Fruit fly (Drosophila melanogaster) whole organism, embryonic: Measurements from ENCODE around the gene Cad99C.

Source experiments
- Atf-2 ChIP-seq: fragments of 200-800 bp; sonication (Bioruptor generic); optimal IDR thresholded peaks from 2 replicates; lab custom pipeline; 2016; ENCODE audit warnings: missing biosample characterization, missing genetic modification characterization
- Atf6 ChIP-seq: fragments of 200-800 bp; sonication (Bioruptor generic); IDR thresholded peaks from 2 replicates; pipeline ENCODE4 v1.3.6; 2022; ENCODE audit warnings: missing biosample characterization, missing genetic modification characterization
- BtbVII ChIP-seq: fragments of 200-800 bp; sonication (Bioruptor generic); optimal IDR thresholded peaks from 3 replicates; lab custom pipeline; 2017; ENCODE audit warnings: missing biosample characterization, mild to moderate bottlenecking, missing genetic modification characterization
- CG11456 ChIP-seq: fragments of 200-800 bp; sonication (Bioruptor generic); IDR thresholded peaks from 3 replicates; pipeline ENCODE4 v1.3.6; 2022; ENCODE audit warnings: missing biosample characterization, missing genetic modification characterization
- CG12391 ChIP-seq: fragments of 200-800 bp; sonication (Bioruptor generic); optimal IDR thresholded peaks from 3 replicates; lab custom pipeline; 2018; ENCODE audit warnings: missing biosample characterization, mild to moderate bottlenecking, missing genetic modification characterization, moderate library complexity
- CG1529 ChIP-seq: fragments of 200-800 bp; sonication (Bioruptor generic); optimal IDR thresholded peaks from 3 replicates; lab custom pipeline; 2018; ENCODE audit warnings: missing biosample characterization, missing genetic modification characterization
- CG16863 ChIP-seq: fragments of 200-800 bp; sonication (Bioruptor generic); optimal IDR thresholded peaks from 3 replicates; lab custom pipeline; 2016; ENCODE audit warnings: missing biosample characterization, missing genetic modification characterization
- CG17829 ChIP-seq: fragments of 200-800 bp; optimal IDR thresholded peaks from 2 replicates; lab custom pipeline; 2019; ENCODE audit warnings: missing biosample characterization, mild to moderate bottlenecking, missing genetic modification characterization, moderate library complexity
- CG18262 ChIP-seq: fragments of 200-800 bp; optimal IDR thresholded peaks from 3 replicates; lab custom pipeline; 2019; ENCODE audit warnings: missing biosample characterization, mild to moderate bottlenecking, missing genetic modification characterization, moderate library complexity
- CG2889 ChIP-seq: fragments of 200-800 bp; sonication (Bioruptor generic); IDR thresholded peaks from 3 replicates; pipeline ENCODE4 v1.3.6; 2022; ENCODE audit warnings: missing biosample characterization, missing genetic modification characterization
- CG5245 ChIP-seq: fragments of 200-800 bp; sonication (Bioruptor generic); optimal IDR thresholded peaks from 3 replicates; lab custom pipeline; 2016; ENCODE audit warnings: missing biosample characterization, missing genetic modification characterization
- CG7963 ChIP-seq: fragments of 200-800 bp; sonication (Bioruptor generic); IDR thresholded peaks from 3 replicates; pipeline ENCODE4 v1.3.6; 2022; ENCODE audit warnings: missing biosample characterization, missing genetic modification characterization; ENCODE audit not compliant: partially characterized antibody
- CG9437 ChIP-seq: fragments of 200-800 bp; sonication (Bioruptor generic); optimal IDR thresholded peaks from 2 replicates; lab custom pipeline; 2018; ENCODE audit warnings: missing biosample characterization, mild to moderate bottlenecking, missing genetic modification characterization
- CG9797 ChIP-seq: fragments of 200-800 bp; sonication (Bioruptor generic); optimal IDR thresholded peaks from 3 replicates; lab custom pipeline; 2018; ENCODE audit warnings: missing biosample characterization, mild to moderate bottlenecking, missing genetic modification characterization
- CkIIα-i1 ChIP-seq: fragments of 200-800 bp; sonication (Bioruptor generic); IDR thresholded peaks from 2 replicates; pipeline ENCODE4 v1.3.6; 2022; ENCODE audit warnings: missing biosample characterization, missing genetic modification characterization
- Dp ChIP-seq: fragments of 200-800 bp; sonication (Bioruptor generic); optimal IDR thresholded peaks from 2 replicates; lab custom pipeline; 2018; ENCODE audit warnings: missing biosample characterization, mild to moderate bottlenecking, missing genetic modification characterization, moderate library complexity
- E2f1 ChIP-seq: fragments of 200-800 bp; sonication (Bioruptor generic); IDR thresholded peaks from 2 replicates; pipeline ENCODE4 v1.3.6; 2022; ENCODE audit warnings: missing biosample characterization, missing genetic modification characterization
- HHEX ChIP-seq: fragments of 200-800 bp; sonication (Bioruptor generic); optimal IDR thresholded peaks from 3 replicates; lab custom pipeline; 2017; ENCODE audit warnings: missing biosample characterization, mild to moderate bottlenecking, missing genetic modification characterization, missing genetic modification reagents
- HLH3B ChIP-seq: fragments of 200-800 bp; sonication (Bioruptor generic); IDR thresholded peaks from 2 replicates; pipeline ENCODE4 v1.3.6; 2022; ENCODE audit warnings: missing biosample characterization, missing genetic modification characterization
- Hmx ChIP-seq: fragments of 200-800 bp; sonication (Bioruptor generic); optimal IDR thresholded peaks from 2 replicates; lab custom pipeline; 2016; ENCODE audit warnings: missing biosample characterization, missing genetic modification characterization
- Kr ChIP-seq: fragments of 200-800 bp; sonication (Bioruptor generic); optimal IDR thresholded peaks from 2 replicates; lab custom pipeline; 2017; ENCODE audit warnings: missing biosample characterization, mild to moderate bottlenecking, missing genetic modification characterization
- Mes4 ChIP-seq: fragments of 200-800 bp; sonication (Bioruptor generic); optimal IDR thresholded peaks from 2 replicates; lab custom pipeline; 2016; ENCODE audit warnings: missing biosample characterization, missing genetic modification characterization
- NFAT ChIP-seq: fragments of 200-800 bp; sonication (Bioruptor generic); IDR thresholded peaks from 2 replicates; pipeline ENCODE4 v1.3.6; 2022; ENCODE audit warnings: missing biosample characterization, missing genetic modification characterization
- PHDP ChIP-seq: fragments of 200-800 bp; sonication (Bioruptor generic); optimal IDR thresholded peaks from 3 replicates; lab custom pipeline; 2018; ENCODE audit warnings: missing biosample characterization, mild to moderate bottlenecking, missing genetic modification characterization, moderate library complexity
- Rfx ChIP-seq: fragments of 200-800 bp; sonication (Bioruptor generic); IDR thresholded peaks from 2 replicates; pipeline ENCODE4 v1.3.6; 2022; ENCODE audit warnings: missing biosample characterization, missing genetic modification characterization
- Sry-δ ChIP-seq: fragments of 200-800 bp; sonication (Bioruptor generic); optimal IDR thresholded peaks from 2 replicates; lab custom pipeline; 2016; ENCODE audit warnings: missing biosample characterization, missing genetic modification characterization
- Taf1 ChIP-seq: fragments of 200-800 bp; sonication (Bioruptor generic); IDR thresholded peaks from 2 replicates; pipeline ENCODE4 v1.3.6; 2022; ENCODE audit warnings: missing biosample characterization, missing genetic modification characterization
- Usf ChIP-seq: fragments of 200-800 bp; sonication (Bioruptor generic); optimal IDR thresholded peaks from 2 replicates; lab custom pipeline; 2017; ENCODE audit warnings: missing genotype, missing biosample characterization, missing genetic modification characterization
- amos ChIP-seq: fragments of 200-800 bp; sonication (Bioruptor generic); IDR thresholded peaks from 2 replicates; pipeline ENCODE4 v1.3.6; 2022; ENCODE audit warnings: missing biosample characterization, missing genetic modification characterization; ENCODE audit not compliant: partially characterized antibody
- caup ChIP-seq: fragments of 200-800 bp; sonication (Bioruptor generic); optimal IDR thresholded peaks from 3 replicates; lab custom pipeline; 2017; ENCODE audit warnings: missing biosample characterization, mild to moderate bottlenecking, missing genetic modification characterization, moderate library complexity; ENCODE audit not compliant: severe bottlenecking
- cg ChIP-seq: fragments of 200-800 bp; sonication (Bioruptor generic); optimal IDR thresholded peaks from 3 replicates; lab custom pipeline; 2019; ENCODE audit warnings: missing biosample characterization, mild to moderate bottlenecking, missing genetic modification characterization, moderate library complexity
- chif ChIP-seq, 2 experiments: fragments of 200-800 bp; sonication (Bioruptor generic); optimal IDR thresholded peaks; 3 replicates each; lab custom pipeline; 2016; ENCODE audit warnings: missing biosample characterization in 2 of 2, missing genetic modification characterization in 2 of 2
- ci ChIP-seq: fragments of 200-800 bp; sonication (Bioruptor generic); IDR thresholded peaks from 3 replicates; pipeline ENCODE4 v1.3.6; 2022; ENCODE audit warnings: missing biosample characterization, missing genetic modification characterization
- croc ChIP-seq: fragments of 200-800 bp; sonication (Bioruptor generic); conservative IDR thresholded peaks from 3 replicates; pipeline ENCODE4 v1.3.6; 2022; ENCODE audit warnings: missing biosample characterization, missing genetic modification characterization
- crp ChIP-seq, 2 experiments: fragments of 200-800 bp; sonication (Bioruptor generic); optimal IDR thresholded peaks; 2 replicates in 1 of 2; 3 replicates in 1 of 2; lab custom pipeline; 2017; ENCODE audit warnings: missing biosample characterization in 2 of 2, missing genetic modification characterization in 2 of 2, mild to moderate bottlenecking in 1 of 2, moderate library complexity in 1 of 2
- dimm ChIP-seq: fragments of 200-800 bp; sonication (Bioruptor generic); IDR thresholded peaks from 2 replicates; pipeline ENCODE4 v1.3.6; 2022; ENCODE audit warnings: missing biosample characterization, missing genetic modification characterization
- dmrt99B ChIP-seq: fragments of 200-800 bp; sonication (Bioruptor generic); optimal IDR thresholded peaks from 2 replicates; lab custom pipeline; 2018; ENCODE audit warnings: missing biosample characterization, mild to moderate bottlenecking, missing genetic modification characterization, moderate library complexity
- en ChIP-seq: fragments of 200-800 bp; sonication (Bioruptor generic); optimal IDR thresholded peaks from 2 replicates; lab custom pipeline; 2016; ENCODE audit warnings: missing biosample characterization, missing genetic modification characterization
- gro ChIP-seq: fragments of 200-800 bp; sonication (Bioruptor generic); optimal IDR thresholded peaks from 2 replicates; lab custom pipeline; 2016; ENCODE audit warnings: missing biosample characterization, missing genetic modification characterization
- jigr1 ChIP-seq: fragments of 200-800 bp; sonication (Bioruptor generic); IDR thresholded peaks from 3 replicates; pipeline ENCODE4 v1.3.6; 2022; ENCODE audit warnings: missing biosample characterization, missing genetic modification characterization
- jumu ChIP-seq: fragments of 200-800 bp; sonication (Bioruptor generic); optimal IDR thresholded peaks from 3 replicates; lab custom pipeline; 2016; ENCODE audit warnings: missing biosample characterization, missing genetic modification characterization
- kni ChIP-seq: fragments of 200-800 bp; sonication (Bioruptor generic); optimal IDR thresholded peaks from 3 replicates; lab custom pipeline; 2017; ENCODE audit warnings: mild to moderate bottlenecking, missing biosample characterization, missing genetic modification reagents, missing genetic modification characterization
- maf-S ChIP-seq: fragments of 200-800 bp; sonication (Bioruptor generic); optimal IDR thresholded peaks from 2 replicates; lab custom pipeline; 2016; ENCODE audit warnings: missing biosample characterization, missing genetic modification characterization
- pum ChIP-seq: fragments of 200-800 bp; sonication (Bioruptor generic); optimal IDR thresholded peaks from 2 replicates; lab custom pipeline; 2016; ENCODE audit warnings: missing biosample characterization, missing genetic modification characterization
- repo ChIP-seq: fragments of 200-800 bp; sonication (Bioruptor generic); optimal IDR thresholded peaks from 2 replicates; lab custom pipeline; 2016; ENCODE audit warnings: missing biosample characterization, missing genetic modification characterization
- sens-2 ChIP-seq: fragments of 200-800 bp; sonication (Bioruptor generic); IDR thresholded peaks from 2 replicates; pipeline ENCODE4 v1.3.6; 2022; ENCODE audit warnings: missing biosample characterization, missing genetic modification characterization
- so ChIP-seq: fragments of 200-800 bp; sonication (Bioruptor generic); IDR thresholded peaks from 3 replicates; pipeline ENCODE4 v1.3.6; 2022; ENCODE audit warnings: missing biosample characterization, missing genetic modification characterization
- sug ChIP-seq: fragments of 200-800 bp; optimal IDR thresholded peaks from 2 replicates; lab custom pipeline; 2019; ENCODE audit warnings: missing biosample characterization, mild to moderate bottlenecking, missing genetic modification characterization, moderate library complexity
- tio ChIP-seq: fragments of 200-800 bp; sonication (Bioruptor generic); optimal IDR thresholded peaks from 2 replicates; lab custom pipeline; 2017; ENCODE audit warnings: missing biosample characterization, missing genetic modification characterization, inconsistent platforms
- trem ChIP-seq: fragments of 200-800 bp; optimal IDR thresholded peaks from 3 replicates; lab custom pipeline; 2019; ENCODE audit warnings: missing biosample characterization, mild to moderate bottlenecking, missing genetic modification characterization, moderate library complexity
- trh ChIP-seq: fragments of 200-800 bp; sonication (Bioruptor generic); optimal IDR thresholded peaks from 2 replicates; lab custom pipeline; 2016; ENCODE audit warnings: missing biosample characterization, missing genetic modification characterization
- tup ChIP-seq: fragments of 200-800 bp; sonication (Bioruptor generic); optimal IDR thresholded peaks from 2 replicates; lab custom pipeline; 2016; ENCODE audit warnings: missing biosample characterization, mild to moderate bottlenecking, missing genetic modification characterization, moderate library complexity
- vvl ChIP-seq: fragments of 200-800 bp; sonication (Bioruptor generic); IDR thresholded peaks from 2 replicates; pipeline ENCODE4 v1.3.6; 2022; ENCODE audit warnings: missing biosample characterization, missing genetic modification characterization

The Cad99C gene

dm6 chr3R:29857228-29857627 lies 15.8 kb downstream of the Cad99C start, which contains the start of gene dgt1 (continued):
- TF ChIP-seq CG12391 (tag; lab: Kevin White, UChicago) (no peak), tup (GFP tag; lab: Kevin White, UChicago) (no peak), tio (no peak), HHEX (GFP tag; lab: Kevin White, UChicago) (no peak), kni (GFP tag; lab: Kevin White, UChicago) (no peak), Taf1 (GFP tag; lab: Robert Waterston, UW) (no peak), chif (GFP tag; optimal IDR thresholded peaks at IDR 0.05; lab: Kevin White, UChicago) (no peak), CG9797 (GFP tag; lab: Kevin White, UChicago) (peak; percentile 88), BtbVII (GFP tag; lab: Kevin White, UChicago) (no peak), PHDP (tag; lab: Kevin White, UChicago) (no peak), CG16863 (GFP tag; lab: Kevin White, UChicago) (no peak), gro (GFP tag; lab: Kevin White, UChicago) (no peak), Dp (GFP tag; lab: Kevin White, UChicago) (peak; percentile 93), en (no peak), NFAT (GFP tag; lab: Robert Waterston, UW) (no peak), jumu (GFP tag; lab: Kevin White, UChicago) (no peak), CG2889 (GFP tag; lab: Robert Waterston, UW) (no peak), dimm (GFP tag; lab: Robert Waterston, UW) (no peak), CG5245 (no peak), CG9437 (GFP tag; lab: Kevin White, UChicago) (no peak), CkIIα-i1 (GFP tag; lab: Robert Waterston, UW) (no peak), E2f1 (no peak), Rfx (no peak), Mes4 (no peak), vvl (GFP tag; lab: Robert Waterston, UW) (no peak), croc (GFP tag; lab: Robert Waterston, UW) (no peak), CG11456 (GFP tag; lab: Robert Waterston, UW) (no peak), Usf (GFP tag; lab: Kevin White, UChicago) (no peak), HLH3B (GFP tag; lab: Robert Waterston, UW) (no peak), amos (GFP tag; lab: Robert Waterston, UW) (no peak), Sry-δ (GFP tag; lab: Kevin White, UChicago) (peak; percentile 20), crp (GFP tag; optimal IDR thresholded peaks at IDR 0.05; lab: Kevin White, UChicago) (no peak), CG7963 (GFP tag; lab: Robert Waterston, UW) (no peak), ci (GFP tag; lab: Robert Waterston, UW) (peak; percentile 52; the same call in 1 of the 3 replicates), Kr (no peak), sens-2 (GFP tag; lab: Robert Waterston, UW) (no peak), sug (no peak), CG17829 (tag; lab: Kevin White, UChicago) (peak; percentile 41), CG1529 (no peak), cg (GFP tag; lab: Kevin White, UChicago) (no peak), dmrt99B (tag; lab: Kevin White, UChicago) (no peak), caup (GFP tag; lab: Kevin White, UChicago) (no peak), CG18262 (tag; lab: Kevin White, UChicago) (no peak), Atf-2 (GFP tag; lab: Kevin White, UChicago) (no peak), Atf6 (GFP tag; lab: Robert Waterston, UW) (no peak), trem (tag; lab: Kevin White, UChicago) (peak; percentile 41), repo (GFP tag; lab: Kevin White, UChicago) (no peak), Hmx (GFP tag; lab: Kevin White, UChicago) (no peak), pum (GFP tag; lab: Kevin White, UChicago) (no peak), trh (GFP tag; lab: Kevin White, UChicago) (no peak), maf-S (no peak), so (GFP tag; lab: Robert Waterston, UW) (no peak), jigr1 (GFP tag; lab: Robert Waterston, UW) (no peak)
